Worm (Caenorhabditis elegans): ENCODE measurements around the gene tab-1.

The tab-1 gene

DNA sequence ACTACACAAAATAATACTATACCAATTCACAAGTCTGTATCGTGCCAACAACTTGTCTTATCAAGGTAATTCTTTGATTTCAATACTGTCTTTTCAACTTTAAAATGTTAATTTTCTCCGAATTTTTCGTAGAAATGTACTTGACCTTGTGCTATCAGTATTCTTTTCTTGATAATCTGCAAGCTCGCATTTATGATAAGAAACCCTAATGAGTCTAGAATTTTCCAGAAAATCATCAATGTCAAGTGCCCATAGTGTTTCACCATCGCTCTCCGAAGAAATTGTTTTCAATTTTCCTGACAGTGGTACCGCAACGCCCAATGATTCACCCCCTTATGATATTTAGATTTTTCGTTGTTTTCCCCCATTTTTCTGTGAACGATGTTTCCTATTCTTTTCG lies 21.9 kb upstream of the tab-1 start:
- TF ChIP-seq klf-2 (GFP tag; conservative IDR thresholded peaks at IDR 0.05) (no peak), T22C8.4 (GFP tag; IDR thresholded peaks at IDR 0.05) (no peak), cog-1 (tag; optimal IDR thresholded peaks at IDR 0.05) (no peak)

DNA sequence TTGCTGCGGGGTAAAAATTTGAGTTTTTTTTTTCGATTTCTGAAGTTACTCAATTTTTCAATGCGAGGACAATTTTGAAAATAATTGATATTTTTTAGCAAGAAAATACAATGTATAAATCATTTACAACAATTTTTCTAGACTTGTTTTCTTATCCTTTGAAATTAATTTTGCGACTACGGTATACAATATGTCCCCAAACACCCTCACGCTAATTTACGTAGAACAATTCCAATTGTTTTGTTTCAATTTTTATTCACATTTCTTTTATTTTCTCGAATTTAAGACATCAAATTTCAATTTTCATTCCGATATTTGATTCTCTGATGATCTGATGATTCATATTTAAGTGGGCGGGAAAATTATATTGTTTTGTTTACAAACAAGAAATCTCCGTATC lies 21.1 kb upstream of the tab-1 start:
- no peak for TF ChIP-seq T22C8.4 (GFP tag; IDR thresholded peaks at IDR 0.05)
- TF ChIP-seq ref-1 (GFP tag; conservative IDR thresholded peaks at IDR 0.05): no peak
- no peak for TF ChIP-seq klf-2 (GFP tag; conservative IDR thresholded peaks at IDR 0.05)
- TF ChIP-seq med-1 (GFP tag; optimal IDR thresholded peaks at IDR 0.05; ENCODE audit: insufficient read depth): no peak

DNA sequence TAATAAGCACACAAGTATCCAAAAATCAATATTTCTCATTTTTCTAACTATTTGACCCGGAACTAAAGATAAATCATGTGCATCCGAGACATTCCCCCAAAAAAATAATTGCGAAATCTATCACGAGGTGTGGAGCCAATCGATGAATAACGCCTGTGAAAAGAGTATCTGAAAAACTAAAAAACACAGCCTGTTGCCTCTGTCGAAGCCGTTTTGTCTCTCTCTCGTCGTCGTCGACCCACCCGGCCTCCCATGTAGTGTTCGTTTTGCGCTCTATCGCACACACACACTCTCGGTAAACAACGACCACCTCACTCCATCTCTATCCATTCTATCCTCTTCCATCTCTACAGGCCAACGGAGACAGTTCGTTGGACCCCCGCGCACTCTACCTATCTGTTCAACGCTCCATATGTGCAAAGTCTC lies 20.4 kb upstream of the tab-1 start:
- no peak for TF ChIP-seq tab-1 (GFP tag; IDR thresholded peaks at IDR 0.05)
- TF ChIP-seq ref-1 (GFP tag; conservative IDR thresholded peaks at IDR 0.05): no peak
- TF ChIP-seq ztf-29 (GFP tag; IDR thresholded peaks at IDR 0.05): no peak
- no peak for TF ChIP-seq med-1 (GFP tag; optimal IDR thresholded peaks at IDR 0.05; ENCODE audit: insufficient read depth)
- no peak for TF ChIP-seq ztf-23 (GFP tag; IDR thresholded peaks at IDR 0.05)
- no peak for TF ChIP-seq cog-1 (tag; optimal IDR thresholded peaks at IDR 0.05)
- no peak for TF ChIP-seq T22C8.4 (GFP tag; IDR thresholded peaks at IDR 0.05)
- no peak for TF ChIP-seq flt-1 (GFP tag; IDR thresholded peaks at IDR 0.05)
- TF ChIP-seq klf-2 (GFP tag; conservative IDR thresholded peaks at IDR 0.05): no peak

DNA sequence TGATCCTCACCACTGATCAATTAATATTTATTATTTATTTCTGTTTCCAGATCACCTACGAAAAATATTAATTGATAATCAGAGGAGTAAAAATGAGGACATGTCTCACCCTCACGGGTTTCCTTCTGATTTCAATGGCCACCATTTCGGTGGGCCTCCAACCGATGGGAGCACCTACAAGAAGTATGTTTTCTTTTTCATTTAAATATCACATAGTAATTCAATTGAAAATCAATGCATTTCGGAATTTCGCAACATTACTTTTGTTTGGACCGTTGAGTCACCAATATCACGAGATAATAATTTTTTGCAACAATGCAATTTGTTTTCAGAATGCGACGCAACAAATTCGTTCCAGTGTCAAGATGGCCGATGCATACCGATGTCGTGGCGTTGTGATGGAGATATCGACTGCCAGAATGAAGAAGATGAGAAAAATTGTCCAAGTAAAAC lies 19.7 kb upstream of the tab-1 start, which contains the start of gene gldi-2:
Gene gldi-2 (plus strand): TSS at position 51 of the 453 bp plus-strand sequence.
- TF ChIP-seq med-1 (GFP tag; optimal IDR thresholded peaks at IDR 0.05; ENCODE audit: insufficient read depth) (no peak), ztf-23 (GFP tag; IDR thresholded peaks at IDR 0.05) (no peak), T22C8.4 (GFP tag; IDR thresholded peaks at IDR 0.05) (no peak)

DNA sequence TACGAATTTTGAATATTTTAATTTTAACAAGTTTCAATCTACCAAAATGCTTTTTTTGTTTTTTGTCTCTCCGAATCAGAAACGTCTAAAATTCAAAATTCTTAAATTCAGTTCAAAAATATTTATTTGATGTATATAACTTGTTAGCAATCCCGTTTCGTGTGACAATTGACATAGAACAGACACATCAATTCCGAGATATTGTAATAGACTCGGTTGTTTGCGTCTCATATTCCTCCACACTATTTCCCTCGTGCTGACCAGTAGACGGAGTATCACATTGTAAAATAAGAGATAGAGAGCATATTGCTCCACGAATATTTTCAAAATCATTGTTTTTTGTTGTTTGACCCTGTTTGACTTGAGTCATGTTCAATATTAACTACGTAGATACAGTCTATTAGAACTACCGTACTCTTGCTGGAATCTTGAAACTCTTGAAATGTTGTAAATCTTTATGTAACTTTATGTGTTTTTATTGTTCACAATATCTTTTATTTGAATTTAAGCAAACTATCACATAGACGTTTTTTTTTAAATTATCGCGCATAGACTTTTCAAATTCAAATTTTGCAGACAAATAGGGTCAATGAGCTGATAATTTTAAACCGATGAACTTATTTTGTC lies 14.3 kb upstream of the tab-1 start, which contains the start of gene T13C2.3:
Gene T13C2.3 (plus strand): TSS at position 577 of the 627 bp plus-strand sequence.
- TF ChIP-seq flt-1 (GFP tag; IDR thresholded peaks at IDR 0.05): no peak
- no peak for TF ChIP-seq ztf-23 (GFP tag; IDR thresholded peaks at IDR 0.05)
- TF ChIP-seq ref-1 (GFP tag; conservative IDR thresholded peaks at IDR 0.05): no peak
- TF ChIP-seq med-1 (GFP tag; optimal IDR thresholded peaks at IDR 0.05; ENCODE audit: insufficient read depth): no peak
- TF ChIP-seq ztf-29 (GFP tag; IDR thresholded peaks at IDR 0.05): no peak
- no peak for TF ChIP-seq klf-2 (GFP tag; conservative IDR thresholded peaks at IDR 0.05)
- TF ChIP-seq T22C8.4 (GFP tag; IDR thresholded peaks at IDR 0.05): no peak
- no peak for TF ChIP-seq tab-1 (GFP tag; IDR thresholded peaks at IDR 0.05)
- no peak for TF ChIP-seq cog-1 (tag; optimal IDR thresholded peaks at IDR 0.05)

DNA sequence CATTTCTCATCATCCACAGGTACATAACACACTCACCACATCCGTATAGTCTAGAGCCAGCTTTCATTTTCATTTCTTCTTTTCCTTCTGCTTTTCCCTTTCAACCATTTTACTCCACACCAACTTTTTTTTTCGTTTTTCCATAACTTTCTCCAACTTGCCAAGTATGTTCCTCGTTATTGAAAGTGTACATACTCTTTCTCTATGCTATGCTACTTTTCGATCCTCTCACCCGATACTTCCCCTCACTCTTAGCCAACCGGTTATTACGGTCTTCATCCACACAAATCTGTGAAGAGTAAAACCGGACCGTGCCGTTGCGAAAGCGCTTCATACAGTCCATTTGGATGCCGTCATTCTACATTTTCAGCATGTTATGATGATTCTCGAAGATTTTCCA lies 11.2 kb upstream of the tab-1 start, which contains the start of gene T13C2.2:
Gene T13C2.2 (plus strand): TSS at position 301 of the 400 bp plus-strand sequence.
- TF ChIP-seq flt-1 (GFP tag; IDR thresholded peaks at IDR 0.05) (no peak), T22C8.4 (GFP tag; IDR thresholded peaks at IDR 0.05) (no peak), klf-2 (GFP tag; conservative IDR thresholded peaks at IDR 0.05) (no peak), med-1 (GFP tag; optimal IDR thresholded peaks at IDR 0.05; ENCODE audit: insufficient read depth) (no peak), cog-1 (tag; optimal IDR thresholded peaks at IDR 0.05) (no peak), ref-1 (GFP tag; conservative IDR thresholded peaks at IDR 0.05) (no peak), tab-1 (GFP tag; IDR thresholded peaks at IDR 0.05) (no peak), ztf-29 (GFP tag; IDR thresholded peaks at IDR 0.05) (no peak), ztf-23 (GFP tag; IDR thresholded peaks at IDR 0.05) (no peak)

DNA sequence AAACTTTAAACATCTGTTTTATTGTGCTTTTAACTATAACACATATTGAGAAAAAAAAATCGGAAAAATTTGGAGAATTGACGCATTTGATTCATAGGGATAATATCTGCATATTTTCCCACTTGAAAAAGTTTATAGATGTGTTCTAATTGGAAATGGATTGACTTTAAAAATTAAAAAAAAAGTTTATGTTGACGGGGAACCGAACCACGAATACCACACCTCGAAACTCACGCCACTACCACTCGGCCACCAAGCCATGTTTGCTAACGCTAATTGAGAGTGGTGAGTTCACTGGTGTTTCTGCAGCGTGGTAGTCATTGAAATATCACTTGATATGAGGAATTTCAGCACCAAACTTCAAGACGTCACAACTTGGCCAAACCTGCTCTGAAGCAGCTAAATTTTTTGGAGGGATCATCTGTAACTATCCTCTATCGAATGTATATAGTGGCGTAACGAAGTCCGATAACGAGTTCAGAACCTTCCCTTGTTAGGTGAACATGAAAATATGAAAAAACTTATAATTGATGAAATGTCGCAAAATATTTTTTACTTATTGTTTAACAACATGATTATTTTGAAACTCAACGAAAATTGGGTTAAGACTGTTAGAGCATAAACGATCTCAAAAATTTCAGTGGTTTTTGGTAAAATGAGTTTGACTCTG lies 5.2 kb upstream of the tab-1 start:
- peak; percentile 42; the same call in 1 of the 2 replicates for TF ChIP-seq flt-1 (GFP tag; IDR thresholded peaks at IDR 0.05)

DNA sequence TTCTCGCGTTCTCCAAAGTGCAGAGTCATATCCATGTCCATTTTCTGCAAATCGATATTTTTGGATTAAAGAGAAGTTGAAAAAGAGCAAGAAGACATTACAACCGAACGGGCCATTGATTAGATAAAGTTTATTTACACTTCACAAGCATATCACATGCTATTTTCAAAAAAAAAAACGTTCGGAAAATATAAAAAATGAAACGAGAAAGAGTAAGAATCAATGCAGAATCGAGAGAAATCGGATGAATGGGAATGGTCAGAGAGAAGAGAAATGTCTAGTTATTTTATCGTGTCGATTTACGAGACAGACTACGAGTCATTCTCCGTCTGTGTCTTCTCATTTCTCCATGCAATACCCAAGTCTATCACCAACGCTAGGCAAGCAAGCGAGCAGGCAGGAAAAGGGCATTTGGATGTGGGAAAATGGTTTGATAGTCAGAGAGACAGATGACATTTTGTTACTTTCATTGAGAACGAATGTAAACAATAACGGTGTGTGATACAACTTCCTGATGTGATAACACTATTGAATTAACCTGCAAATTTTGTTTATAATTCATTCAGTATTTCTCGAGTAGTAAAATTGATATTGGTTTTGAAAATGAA lies 2.9 kb upstream of the tab-1 start, which contains the start of gene F31E8.4:
Gene F31E8.4 (minus strand): TSS at position 51 of the 608 bp plus-strand sequence.
- TF ChIP-seq klf-2 (GFP tag; conservative IDR thresholded peaks at IDR 0.05) (no peak), tab-1 (GFP tag; IDR thresholded peaks at IDR 0.05) (0 out of 2 replicates have a peak, but pooled peaks have one; percentile 23)

DNA sequence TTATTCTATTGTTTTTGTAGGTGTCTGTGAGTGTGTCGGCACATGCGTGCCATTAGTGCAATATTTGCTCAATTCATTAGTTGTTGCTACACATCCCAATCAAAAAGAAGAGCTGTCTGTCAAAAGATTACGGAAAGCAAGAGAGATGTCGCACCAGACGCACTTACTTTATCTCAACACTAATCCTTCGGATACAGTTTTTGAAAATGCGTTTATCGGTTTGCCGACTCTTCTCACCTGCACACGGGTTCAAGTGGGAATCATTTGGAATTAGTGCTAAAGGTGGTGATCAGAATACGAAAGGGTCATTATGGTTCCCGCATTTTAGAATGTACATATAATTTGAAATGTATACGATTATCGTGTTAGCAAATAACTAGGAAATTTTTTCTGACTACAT lies 1.9 kb upstream of the tab-1 start:
- TF ChIP-seq tab-1 (GFP tag; IDR thresholded peaks at IDR 0.05) (no peak), flt-1 (GFP tag; IDR thresholded peaks at IDR 0.05) (no peak), klf-2 (GFP tag; conservative IDR thresholded peaks at IDR 0.05) (no peak), ztf-29 (GFP tag; IDR thresholded peaks at IDR 0.05) (no peak), cog-1 (tag; optimal IDR thresholded peaks at IDR 0.05) (no peak), ztf-23 (GFP tag; IDR thresholded peaks at IDR 0.05) (no peak), ref-1 (GFP tag; conservative IDR thresholded peaks at IDR 0.05) (no peak), med-1 (GFP tag; optimal IDR thresholded peaks at IDR 0.05; ENCODE audit: insufficient read depth) (no peak), T22C8.4 (GFP tag; IDR thresholded peaks at IDR 0.05) (no peak)

DNA sequence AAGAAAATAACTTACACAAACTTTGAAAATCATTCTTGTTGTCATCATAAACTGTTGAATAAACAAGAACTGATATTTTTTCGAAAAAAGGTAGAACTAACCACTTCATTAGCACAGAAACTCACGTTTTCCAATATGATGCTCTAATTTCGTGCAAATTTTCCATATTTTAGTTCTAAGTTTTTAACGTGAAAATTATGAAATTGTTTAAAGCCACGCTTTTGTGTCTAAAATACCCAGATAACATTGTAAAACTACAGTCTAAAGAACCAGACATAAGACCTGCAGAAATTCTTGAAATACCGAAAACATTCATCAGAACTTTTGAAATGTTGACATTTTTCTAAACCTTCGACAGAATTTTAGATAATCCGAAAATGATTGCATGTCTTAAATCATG lies 4.0 kb downstream of the tab-1 start, which contains the start of gene F31E8.5:
Gene F31E8.5 (minus strand): TSS at position 101 of the 400 bp plus-strand sequence.
- TF ChIP-seq ztf-29 (GFP tag; IDR thresholded peaks at IDR 0.05) (no peak), ref-1 (GFP tag; conservative IDR thresholded peaks at IDR 0.05) (no peak), flt-1 (GFP tag; IDR thresholded peaks at IDR 0.05) (no peak), T22C8.4 (GFP tag; IDR thresholded peaks at IDR 0.05) (no peak), med-1 (GFP tag; optimal IDR thresholded peaks at IDR 0.05; ENCODE audit: insufficient read depth) (no peak), cog-1 (tag; optimal IDR thresholded peaks at IDR 0.05) (no peak), klf-2 (GFP tag; conservative IDR thresholded peaks at IDR 0.05) (no peak), tab-1 (GFP tag; IDR thresholded peaks at IDR 0.05) (no peak), ztf-23 (GFP tag; IDR thresholded peaks at IDR 0.05) (no peak)

Data from whole organism, midembryonic.